Worm (Caenorhabditis elegans) whole organism, late embryonic: ENCODE results near the gene srw-129.

Source experiments
- C08G9.2 ChIP-seq: sonication (generic microtip); optimal IDR thresholded peaks from 2 replicates; lab custom pipeline; 2016; ENCODE audit warnings: mild to moderate bottlenecking, missing genetic modification characterization, moderate library complexity, missing compliant biosample characterization
- K09A11.1 ChIP-seq: sonication (generic microtip); optimal IDR thresholded peaks from 2 replicates; lab custom pipeline; 2017; ENCODE audit warnings: antibody characterized with exemption, mild to moderate bottlenecking, missing genetic modification characterization, missing compliant biosample characterization; ENCODE audit not compliant: insufficient read depth
- ama-1 ChIP-seq: fragments of 150-350 bp; optimal IDR thresholded peaks from 2 replicates; lab custom pipeline; 2014
- ceh-14 ChIP-seq: sonication (generic microtip); optimal IDR thresholded peaks from 2 replicates; lab custom pipeline; 2016; ENCODE audit warnings: missing genotype, missing genetic modification characterization, missing compliant biosample characterization
- ceh-18 ChIP-seq: sonication (generic microtip); optimal IDR thresholded peaks from 2 replicates; lab custom pipeline; 2016; ENCODE audit warnings: missing genetic modification characterization, missing compliant biosample characterization
- ceh-19 ChIP-seq: fragments of 200-800 bp; sonication (Bioruptor generic); optimal IDR thresholded peaks from 2 replicates; lab custom pipeline; 2018; ENCODE audit warnings: mild to moderate bottlenecking, missing genetic modification characterization, missing compliant biosample characterization
- ceh-2 ChIP-seq: sonication (generic microtip); optimal IDR thresholded peaks from 2 replicates; lab custom pipeline; 2016; ENCODE audit warnings: missing genotype, missing genetic modification characterization, missing compliant biosample characterization
- ceh-22 ChIP-seq: sonication (generic microtip); optimal IDR thresholded peaks from 2 replicates; lab custom pipeline; 2017; ENCODE audit warnings: missing biosample characterization, missing genetic modification characterization
- ceh-24 ChIP-seq: sonication (generic microtip); optimal IDR thresholded peaks from 2 replicates; lab custom pipeline; 2016; ENCODE audit warnings: mild to moderate bottlenecking, missing genetic modification characterization, missing compliant biosample characterization
- ceh-30 ChIP-seq: fragments of 150-350 bp; optimal IDR thresholded peaks from 2 replicates; lab custom pipeline; 2014; ENCODE audit warnings: missing biosample characterization, missing genetic modification characterization
- ceh-31 ChIP-seq: sonication (generic microtip); optimal IDR thresholded peaks from 2 replicates; lab custom pipeline; 2016; ENCODE audit warnings: missing genetic modification characterization, missing compliant biosample characterization
- ceh-48 ChIP-seq: sonication (generic microtip); optimal IDR thresholded peaks from 2 replicates; lab custom pipeline; 2016; ENCODE audit warnings: missing genetic modification characterization, inconsistent platforms, missing compliant biosample characterization
- che-1 ChIP-seq: sonication (generic microtip); optimal IDR thresholded peaks from 2 replicates; lab custom pipeline; 2016; ENCODE audit warnings: mild to moderate bottlenecking, missing genetic modification characterization, missing compliant biosample characterization
- dmd-4 ChIP-seq: sonication (generic microtip); optimal IDR thresholded peaks from 2 replicates; lab custom pipeline; 2016; ENCODE audit warnings: borderline replicate concordance, missing genetic modification characterization, missing compliant biosample characterization
- elt-2 ChIP-seq: sonication (generic microtip); optimal IDR thresholded peaks from 2 replicates; lab custom pipeline; 2016; ENCODE audit warnings: missing genetic modification reagents, missing genetic modification characterization, missing compliant biosample characterization
- elt-4 ChIP-seq: sonication (generic microtip); optimal IDR thresholded peaks from 2 replicates; lab custom pipeline; 2016; ENCODE audit warnings: missing genetic modification characterization, missing compliant biosample characterization
- ets-4 ChIP-seq: sonication (generic microtip); optimal IDR thresholded peaks from 2 replicates; lab custom pipeline; 2016; ENCODE audit warnings: missing genetic modification characterization, missing compliant biosample characterization
- fkh-6 ChIP-seq: sonication (generic microtip); optimal IDR thresholded peaks from 2 replicates; lab custom pipeline; 2016; ENCODE audit warnings: missing genetic modification characterization, missing compliant biosample characterization
- hlh-13 ChIP-seq: fragments of 200-800 bp; sonication (Bioruptor generic); optimal IDR thresholded peaks from 2 replicates; lab custom pipeline; 2018; ENCODE audit warnings: mild to moderate bottlenecking, missing genetic modification characterization, missing compliant biosample characterization
- hlh-30 ChIP-seq: sonication (generic microtip); optimal IDR thresholded peaks from 2 replicates; lab custom pipeline; 2017; ENCODE audit warnings: antibody characterized with exemption, missing genetic modification characterization, missing compliant biosample characterization; ENCODE audit not compliant: insufficient read depth
- hlh-6 ChIP-seq: sonication (generic microtip); optimal IDR thresholded peaks from 2 replicates; lab custom pipeline; 2016; ENCODE audit warnings: missing genotype, missing genetic modification characterization, missing compliant biosample characterization
- hlh-8 ChIP-seq: sonication (generic microtip); optimal IDR thresholded peaks from 2 replicates; lab custom pipeline; 2016; ENCODE audit warnings: missing genotype, missing genetic modification characterization, missing compliant biosample characterization
- lim-6 ChIP-seq: sonication (generic microtip); optimal IDR thresholded peaks from 2 replicates; lab custom pipeline; 2016; ENCODE audit warnings: missing genetic modification characterization, missing compliant biosample characterization
- lin-11 ChIP-seq: fragments of 200-800 bp; sonication (Bioruptor generic); optimal IDR thresholded peaks from 2 replicates; lab custom pipeline; 2018; ENCODE audit warnings: mild to moderate bottlenecking, missing genetic modification characterization, missing compliant biosample characterization
- madf-2 ChIP-seq: sonication (generic microtip); optimal IDR thresholded peaks from 2 replicates; lab custom pipeline; 2017; ENCODE audit warnings: missing genetic modification characterization, missing compliant biosample characterization
- nhr-11 ChIP-seq: fragments of 150-350 bp; optimal IDR thresholded peaks from 2 replicates; lab custom pipeline; 2014; ENCODE audit warnings: missing biosample characterization, missing genetic modification characterization
- npax-4 ChIP-seq: sonication (generic microtip); optimal IDR thresholded peaks from 2 replicates; lab custom pipeline; 2016; ENCODE audit warnings: missing genetic modification characterization, missing compliant biosample characterization
- odd-2 ChIP-seq: sonication (generic microtip); optimal IDR thresholded peaks from 2 replicates; lab custom pipeline; 2017; ENCODE audit warnings: antibody characterized with exemption, mild to moderate bottlenecking, missing genetic modification characterization, missing compliant biosample characterization
- pag-3 ChIP-seq: sonication (generic microtip); optimal IDR thresholded peaks from 2 replicates; lab custom pipeline; 2016; ENCODE audit warnings: missing compliant biosample characterization, missing genetic modification characterization, borderline replicate concordance
- pat-9 ChIP-seq: fragments of 200-800 bp; sonication (Bioruptor generic); optimal IDR thresholded peaks from 2 replicates; lab custom pipeline; 2018; ENCODE audit warnings: mild to moderate bottlenecking, missing genetic modification characterization, moderate library complexity, missing compliant biosample characterization
- pax-1 ChIP-seq: fragments of 150-350 bp; optimal IDR thresholded peaks from 2 replicates; lab custom pipeline; 2014; ENCODE audit warnings: missing biosample characterization, missing genetic modification characterization
- pha-2 ChIP-seq: sonication (generic microtip); optimal IDR thresholded peaks from 2 replicates; lab custom pipeline; 2017; ENCODE audit warnings: mild to moderate bottlenecking, missing genetic modification characterization, missing compliant biosample characterization
- pha-4 ChIP-seq: fragments of 150-350 bp; optimal IDR thresholded peaks from 2 replicates; lab custom pipeline; 2018; ENCODE audit warnings: missing biosample characterization, missing genetic modification reagents, missing genetic modification characterization
- rnt-1 ChIP-seq: sonication (generic microtip); optimal IDR thresholded peaks from 2 replicates; lab custom pipeline; 2016; ENCODE audit warnings: missing genetic modification characterization, missing compliant biosample characterization
- sox-4 ChIP-seq: sonication (generic microtip); optimal IDR thresholded peaks from 2 replicates; lab custom pipeline; 2017; ENCODE audit warnings: mild to moderate bottlenecking, missing genetic modification characterization, inconsistent platforms, missing compliant biosample characterization
- syd-9 ChIP-seq: sonication (generic microtip); optimal IDR thresholded peaks from 2 replicates; lab custom pipeline; 2016; ENCODE audit warnings: mild to moderate bottlenecking, missing genetic modification characterization, moderate library complexity, missing compliant biosample characterization
- tbx-7 ChIP-seq: sonication (generic microtip); optimal IDR thresholded peaks from 2 replicates; lab custom pipeline; 2016; ENCODE audit warnings: missing genotype, missing genetic modification characterization, missing compliant biosample characterization
- unc-3 ChIP-seq, 2 experiments: fragments of 200-800 bp in 1 of 2; sonication (Bioruptor generic) in 1 of 2; sonication (generic microtip) in 1 of 2; conservative IDR thresholded peaks in 1 of 2; optimal IDR thresholded peaks in 1 of 2; 2 replicates each; pipeline versions ENCODE4 v1.3.6 to Lab custom; 2016 to 2022; ENCODE audit warnings: missing compliant biosample characterization in 2 of 2, missing genetic modification characterization in 2 of 2, missing genetic modification reagents in 1 of 2
- unc-42 ChIP-seq: sonication (generic microtip); optimal IDR thresholded peaks from 2 replicates; lab custom pipeline; 2016; ENCODE audit warnings: missing genotype, missing genetic modification characterization, missing compliant biosample characterization
- unc-86 ChIP-seq: sonication (generic microtip); optimal IDR thresholded peaks from 2 replicates; lab custom pipeline; 2016; ENCODE audit warnings: missing genetic modification characterization, missing compliant biosample characterization
- ztf-16 ChIP-seq: sonication (generic microtip); optimal IDR thresholded peaks from 2 replicates; lab custom pipeline; 2017; ENCODE audit warnings: missing genetic modification characterization, missing compliant biosample characterization

srw-129 gene

DNA sequence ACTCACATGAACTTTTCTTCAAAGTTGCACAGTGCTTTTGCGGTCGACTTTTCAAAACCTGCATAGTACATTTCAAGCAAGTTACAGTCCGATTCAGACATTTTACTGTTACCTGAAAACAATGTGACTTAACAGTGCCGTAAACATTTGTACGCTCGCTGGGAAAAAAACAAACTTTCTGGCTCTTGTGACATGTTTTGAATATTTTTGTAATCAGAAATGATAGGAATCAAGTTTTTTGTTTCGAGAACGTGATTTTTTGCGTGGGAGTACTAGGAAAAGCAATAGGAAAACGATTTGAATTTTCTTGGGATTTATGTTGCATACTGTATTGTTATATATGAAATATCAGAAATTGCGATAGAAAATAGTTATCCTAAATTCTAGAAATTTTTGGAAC lies 24.4 kb downstream of the srw-129 start, which contains the start of gene srw-120:
srw-120 (minus strand) TSS at position 101 of the 400 bp plus-strand sequence.
- no peak for TF ChIP-seq C08G9.2 (tag; lab: Kevin White, UChicago)
- TF ChIP-seq pha-4 (tag; lab: Kevin White, UChicago), result no peak
- TF ChIP-seq ceh-30 (tag; lab: Kevin White, UChicago), result no peak
- no peak for TF ChIP-seq lin-11 (tag; lab: Kevin White, UChicago)
- no peak for TF ChIP-seq ceh-18 (tag; lab: Kevin White, UChicago)
- no peak for TF ChIP-seq ceh-22 (tag; lab: Kevin White, UChicago)
- TF ChIP-seq ceh-48 (tag; lab: Kevin White, UChicago), result no peak
- no peak for TF ChIP-seq pha-2
- TF ChIP-seq unc-86 (tag; lab: Kevin White, UChicago), result no peak
- no peak for TF ChIP-seq fkh-6
- TF ChIP-seq madf-2 (tag; lab: Kevin White, UChicago), result no peak
- no peak for TF ChIP-seq syd-9 (tag; lab: Kevin White, UChicago)
- no peak for TF ChIP-seq pag-3 (tag; lab: Kevin White, UChicago)
- no peak for TF ChIP-seq pat-9 (tag; lab: Kevin White, UChicago)
- TF ChIP-seq hlh-13 (GFP tag; lab: Kevin White, UChicago), result no peak
- no peak for TF ChIP-seq hlh-6

DNA sequence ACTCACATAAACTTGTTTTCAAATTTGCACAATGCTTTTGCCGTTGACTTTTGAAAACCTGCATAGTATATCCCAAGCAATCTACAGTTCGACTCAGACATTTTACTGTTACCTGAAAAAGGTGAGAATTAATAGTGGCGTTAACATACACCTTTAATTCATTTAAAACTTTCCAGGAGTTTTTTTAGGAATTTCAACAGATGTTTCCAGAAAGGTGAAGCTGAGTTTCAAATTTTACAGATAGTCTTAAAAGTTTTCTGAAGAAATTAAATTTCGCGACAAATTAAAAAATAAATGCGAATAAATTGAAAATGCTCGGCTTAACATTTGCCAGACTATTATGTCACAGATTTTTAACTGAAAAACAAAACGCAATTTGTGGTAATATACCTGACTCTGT lies 28.0 kb downstream of the srw-129 start, which contains the start of gene srw-119:
srw-119 (minus strand) TSS at position 101 of the 400 bp plus-strand sequence.
- no peak for TF ChIP-seq ceh-24
- TF ChIP-seq ceh-2 (tag; lab: Kevin White, UChicago), result no peak
- TF ChIP-seq unc-42, result no peak
- TF ChIP-seq dmd-4 (tag; lab: Kevin White, UChicago), result no peak

DNA sequence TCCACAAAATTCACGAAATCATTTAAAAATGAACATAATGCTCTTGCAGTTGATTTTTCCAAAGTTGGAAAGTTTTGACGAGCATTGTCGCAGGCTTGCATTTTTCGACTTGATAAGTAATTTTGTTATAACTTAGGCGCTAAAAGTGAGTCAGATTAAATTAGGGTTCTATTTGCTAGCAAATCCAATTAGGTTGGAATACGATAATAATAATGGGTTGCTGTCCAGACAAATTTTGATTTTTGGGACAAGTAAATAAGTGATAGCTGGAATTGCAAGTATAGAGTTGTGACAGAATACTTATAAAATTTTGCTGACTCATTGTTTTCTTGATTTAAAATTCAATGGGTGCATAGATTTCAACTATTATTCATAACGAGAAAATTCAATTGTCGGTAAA lies 34.2 kb downstream of the srw-129 start, which contains the start of gene srw-112:
srw-112 (minus strand) TSS at position 101 of the 400 bp plus-strand sequence.
- no peak for TF ChIP-seq K09A11.1 (tag; lab: Kevin White, UChicago)
- no peak for TF ChIP-seq elt-2
- no peak for TF ChIP-seq ceh-14 (tag; lab: Kevin White, UChicago)
- no peak for TF ChIP-seq ets-4
- no peak for TF ChIP-seq C08G9.2 (tag; lab: Kevin White, UChicago)
- no peak for TF ChIP-seq odd-2
- TF ChIP-seq lim-6 (tag; lab: Kevin White, UChicago), result no peak
- no peak for TF ChIP-seq pax-1 (tag; lab: Kevin White, UChicago)
- TF ChIP-seq elt-4 (tag; lab: Kevin White, UChicago), result no peak
- TF ChIP-seq ama-1 (lab: Kevin White, UChicago), result no peak
- no peak for TF ChIP-seq hlh-30 (tag; lab: Kevin White, UChicago)
- TF ChIP-seq che-1 (tag; lab: Kevin White, UChicago), result no peak

DNA sequence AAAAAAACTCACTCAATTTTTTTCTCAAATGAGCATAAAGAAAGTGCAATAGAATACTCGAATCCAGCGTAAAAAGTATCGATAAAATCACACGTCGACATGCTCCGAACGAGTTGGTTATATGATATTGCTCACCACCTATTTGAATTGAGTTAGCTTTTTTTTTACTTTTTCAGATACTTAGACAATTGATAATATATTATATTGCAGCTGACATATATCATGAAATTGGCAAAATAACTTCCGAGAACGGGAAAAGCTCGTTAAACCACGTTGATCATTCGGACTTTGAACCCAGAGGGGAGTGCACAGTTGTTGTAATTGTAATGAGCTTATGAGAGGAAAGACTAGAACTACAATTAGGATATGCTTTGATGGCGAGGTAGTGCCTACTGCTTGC lies 38.7 kb downstream of the srw-129 start, which contains the start of gene srw-136:
srw-136 (minus strand) TSS at position 101 of the 400 bp plus-strand sequence.
- TF ChIP-seq pag-3 (tag; lab: Kevin White, UChicago) (no peak), hlh-8 (tag; lab: Kevin White, UChicago) (no peak), rnt-1 (tag; lab: Kevin White, UChicago) (no peak), tbx-7 (tag; lab: Kevin White, UChicago) (no peak), ceh-31 (no peak), pha-4 (tag; lab: Kevin White, UChicago) (no peak), che-1 (tag; lab: Kevin White, UChicago) (no peak), pat-9 (tag; lab: Kevin White, UChicago) (no peak), unc-3 (GFP tag; conservative IDR thresholded peaks at IDR 0.05; lab: Robert Waterston, UW) (no peak), unc-3 (tag; optimal IDR thresholded peaks at IDR 0.05; lab: Kevin White, UChicago) (no peak), ztf-16 (tag; lab: Kevin White, UChicago) (no peak), sox-4 (tag; lab: Kevin White, UChicago) (no peak), ceh-19 (GFP tag; lab: Kevin White, UChicago) (no peak), npax-4 (tag; lab: Kevin White, UChicago) (no peak), odd-2 (no peak), nhr-11 (tag; lab: Kevin White, UChicago) (no peak)
- TF ChIP-seq, all 69 proteins: peak for 0
